Fruit fly (Drosophila melanogaster): ENCODE results near the gene PIG-P.

- no peak for TF ChIP-seq psq (GFP tag; optimal IDR thresholded peaks at IDR 0.05)
- TF ChIP-seq br (GFP tag; optimal IDR thresholded peaks at IDR 0.05), result no peak
- no peak for TF ChIP-seq Dfd (GFP tag; optimal IDR thresholded peaks at IDR 0.05)
- no peak for TF ChIP-seq CrebA (GFP tag; optimal IDR thresholded peaks at IDR 0.05; ENCODE audit: borderline replicate concordance)
- TF ChIP-seq brk (GFP tag; optimal IDR thresholded peaks at IDR 0.05), result no peak
- TF ChIP-seq pan (optimal IDR thresholded peaks at IDR 0.05), result no peak
- no peak for TF ChIP-seq Hr83 (GFP tag; optimal IDR thresholded peaks at IDR 0.05; ENCODE audit: poor library complexity, severe bottlenecking)
- no peak for TF ChIP-seq Abd-B (GFP tag; optimal IDR thresholded peaks at IDR 0.05)
- no peak for TF ChIP-seq usp (GFP tag; optimal IDR thresholded peaks at IDR 0.05)
- no peak for TF ChIP-seq GATAd (GFP tag; optimal IDR thresholded peaks at IDR 0.05)
- no peak for TF ChIP-seq h (GFP tag; optimal IDR thresholded peaks at IDR 0.05)
- TF ChIP-seq CG9705 (GFP tag; optimal IDR thresholded peaks at IDR 0.05), result no peak
- TF ChIP-seq Myc (optimal IDR thresholded peaks at IDR 0.05), result no peak
Measured at dm6 chr3R:26024596-26025213, 33.3 kb downstream of the PIG-P start.

Data from whole organism, wandering third instar larva.